Worm (Caenorhabditis elegans) whole organism, mixed stage, embryonic: ENCODE results near the gene ptr-4.

Source experiments
- M03D4.4 ChIP-seq: sonication (generic microtip); optimal IDR thresholded peaks from 2 replicates; lab custom pipeline; 2017; ENCODE audit warnings: mild to moderate bottlenecking, missing genetic modification characterization, missing compliant biosample characterization
- ceh-39 ChIP-seq: fragments of 150-350 bp; optimal IDR thresholded peaks from 2 replicates; lab custom pipeline; 2014; ENCODE audit warnings: missing biosample characterization, missing genetic modification characterization
- ceh-43 ChIP-seq: fragments of 200-800 bp; sonication (Bioruptor generic); optimal IDR thresholded peaks from 2 replicates; lab custom pipeline; 2018; ENCODE audit warnings: mild to moderate bottlenecking, missing genetic modification characterization, moderate library complexity, missing compliant biosample characterization
- ceh-83 ChIP-seq: fragments of 200-800 bp; sonication (Bioruptor generic); optimal IDR thresholded peaks from 2 replicates; lab custom pipeline; 2018; ENCODE audit warnings: mild to moderate bottlenecking, missing genetic modification characterization, missing compliant biosample characterization
- ces-1 ChIP-seq: fragments of 150-350 bp; optimal IDR thresholded peaks from 2 replicates; lab custom pipeline; 2014; ENCODE audit warnings: missing biosample characterization, missing genetic modification reagents, missing genetic modification characterization
- drap-1 ChIP-seq: fragments of 200-800 bp; sonication (Bioruptor generic); optimal IDR thresholded peaks from 3 replicates; lab custom pipeline; 2018; ENCODE audit warnings: mild to moderate bottlenecking, missing genetic modification characterization, missing compliant biosample characterization
- elt-3 ChIP-seq: fragments of 150-350 bp; optimal IDR thresholded peaks from 2 replicates; lab custom pipeline; 2014; ENCODE audit warnings: missing biosample characterization, missing genetic modification characterization
- flh-1 ChIP-seq: fragments of 200-800 bp; sonication (Bioruptor generic); optimal IDR thresholded peaks from 2 replicates; lab custom pipeline; 2018; ENCODE audit warnings: mild to moderate bottlenecking, missing genetic modification characterization, moderate library complexity, missing compliant biosample characterization
- hlh-1 ChIP-seq: fragments of 150-350 bp; optimal IDR thresholded peaks from 2 replicates; lab custom pipeline; 2014; ENCODE audit warnings: missing biosample characterization, missing genetic modification reagents, missing genetic modification characterization
- lsy-2 ChIP-seq: fragments of 150-350 bp; optimal IDR thresholded peaks from 2 replicates; lab custom pipeline; 2014; ENCODE audit warnings: missing biosample characterization, missing genetic modification characterization
- mab-5 ChIP-seq: fragments of 150-350 bp; optimal IDR thresholded peaks from 2 replicates; lab custom pipeline; 2014; ENCODE audit warnings: missing biosample characterization, missing genetic modification characterization
- mep-1 ChIP-seq: fragments of 150-350 bp; optimal IDR thresholded peaks from 2 replicates; lab custom pipeline; 2017; ENCODE audit warnings: missing biosample characterization, missing genetic modification reagents, missing genetic modification characterization, inconsistent platforms
- mls-2 ChIP-seq: sonication (generic microtip); optimal IDR thresholded peaks from 2 replicates; lab custom pipeline; 2016; ENCODE audit warnings: mild to moderate bottlenecking, missing genetic modification characterization, moderate library complexity, missing compliant biosample characterization
- nhr-28 ChIP-seq: fragments of 150-350 bp; optimal IDR thresholded peaks from 2 replicates; lab custom pipeline; 2014; ENCODE audit warnings: missing biosample characterization, missing genetic modification characterization
- nhr-76 ChIP-seq: sonication (generic microtip); optimal IDR thresholded peaks from 2 replicates; lab custom pipeline; 2017; ENCODE audit warnings: missing biosample characterization, missing genetic modification characterization
- pha-4 ChIP-seq: fragments of 150-350 bp; optimal IDR thresholded peaks from 2 replicates; lab custom pipeline; 2018; ENCODE audit warnings: missing biosample characterization, missing genetic modification reagents, missing genetic modification characterization
- sem-2 ChIP-seq: fragments of 200-800 bp; sonication (Bioruptor generic); optimal IDR thresholded peaks from 2 replicates; lab custom pipeline; 2018; ENCODE audit warnings: mild to moderate bottlenecking, missing genetic modification characterization, missing compliant biosample characterization
- snpc-4 ChIP-seq: fragments of 150-350 bp; optimal IDR thresholded peaks from 2 replicates; lab custom pipeline; 2014; ENCODE audit warnings: missing biosample characterization, missing genetic modification characterization
- sptf-1 ChIP-seq: sonication (generic microtip); optimal IDR thresholded peaks from 2 replicates; lab custom pipeline; 2017; ENCODE audit warnings: mild to moderate bottlenecking, missing genetic modification characterization, moderate library complexity, missing compliant biosample characterization
- tbx-8 ChIP-seq: fragments of 200-800 bp; sonication (Bioruptor generic); optimal IDR thresholded peaks from 2 replicates; lab custom pipeline; 2018; ENCODE audit warnings: mild to moderate bottlenecking, missing genetic modification characterization, moderate library complexity, missing compliant biosample characterization
- unc-120 ChIP-seq: sonication (generic microtip); optimal IDR thresholded peaks from 2 replicates; lab custom pipeline; 2017; ENCODE audit warnings: missing genetic modification characterization, missing compliant biosample characterization; ENCODE audit not compliant: poor library complexity, severe bottlenecking
- unc-39 ChIP-seq: fragments of 150-350 bp; optimal IDR thresholded peaks from 2 replicates; lab custom pipeline; 2014; ENCODE audit warnings: missing biosample characterization, missing genetic modification characterization
- unc-62 ChIP-seq: fragments of 150-350 bp; optimal IDR thresholded peaks from 2 replicates; lab custom pipeline; 2014; ENCODE audit warnings: missing biosample characterization, missing genetic modification reagents, missing genetic modification characterization
- zip-8 ChIP-seq: fragments of 150-350 bp; optimal IDR thresholded peaks from 2 replicates; lab custom pipeline; 2014; ENCODE audit warnings: missing biosample characterization, missing genetic modification characterization
- ztf-11 ChIP-seq: fragments of 150-350 bp; optimal IDR thresholded peaks from 2 replicates; lab custom pipeline; 2014; ENCODE audit warnings: missing biosample characterization, missing genetic modification characterization

Gene ptr-4

DNA sequence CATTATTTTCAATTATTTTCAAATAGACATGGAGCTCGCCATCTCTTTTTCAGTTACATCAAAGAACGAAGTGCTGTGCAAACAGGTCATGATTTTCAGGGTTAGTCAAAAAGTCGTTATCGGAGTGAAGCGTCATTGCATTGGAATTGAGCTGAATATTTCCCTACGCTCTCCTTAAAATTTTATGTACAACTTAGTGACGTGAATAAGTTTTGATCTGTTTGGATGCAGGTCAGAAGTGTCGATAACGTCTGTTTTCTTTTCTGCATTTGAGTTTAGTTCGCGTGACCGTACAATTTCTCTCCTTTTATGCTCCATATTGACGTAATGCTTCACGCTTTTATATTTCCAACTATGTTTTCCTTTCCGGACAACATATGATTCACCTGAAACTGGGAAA, 40.8 kb downstream of the ptr-4 start:
- no peak for TF ChIP-seq flh-1 (GFP tag; lab: Kevin White, UChicago)
- no peak for TF ChIP-seq snpc-4 (tag; lab: Kevin White, UChicago)
- no peak for TF ChIP-seq ceh-43 (GFP tag; lab: Kevin White, UChicago)
- no peak for TF ChIP-seq unc-39 (tag; lab: Kevin White, UChicago)
- no peak for TF ChIP-seq mab-5

DNA sequence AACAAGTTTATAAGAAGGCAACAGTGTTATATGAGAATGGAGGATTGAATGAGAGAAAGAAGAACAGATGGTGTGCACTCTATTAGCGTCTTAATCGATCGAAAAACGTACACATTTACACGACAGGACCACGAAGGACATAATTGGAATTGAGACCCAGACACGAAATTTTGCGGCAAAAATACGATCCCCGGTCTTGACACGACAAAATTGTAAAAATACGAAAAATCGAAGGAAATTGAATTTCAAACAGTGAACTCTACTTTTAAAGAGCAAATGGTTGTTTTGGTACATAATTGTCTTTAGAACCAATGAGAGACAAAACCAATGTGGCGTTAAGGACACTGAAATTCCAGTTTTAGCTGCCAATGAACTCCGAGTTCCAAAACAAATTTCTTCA, 43.3 kb downstream of the ptr-4 start, which contains the start of gene lelo-3:
lelo-3 (minus strand) TSS at position 101 of the 400 bp plus-strand sequence.
- TF ChIP-seq ceh-39 (no peak), ces-1 (peak; percentile 55)
- TF ChIP-seq, all 35 proteins: peak for 1

DNA sequence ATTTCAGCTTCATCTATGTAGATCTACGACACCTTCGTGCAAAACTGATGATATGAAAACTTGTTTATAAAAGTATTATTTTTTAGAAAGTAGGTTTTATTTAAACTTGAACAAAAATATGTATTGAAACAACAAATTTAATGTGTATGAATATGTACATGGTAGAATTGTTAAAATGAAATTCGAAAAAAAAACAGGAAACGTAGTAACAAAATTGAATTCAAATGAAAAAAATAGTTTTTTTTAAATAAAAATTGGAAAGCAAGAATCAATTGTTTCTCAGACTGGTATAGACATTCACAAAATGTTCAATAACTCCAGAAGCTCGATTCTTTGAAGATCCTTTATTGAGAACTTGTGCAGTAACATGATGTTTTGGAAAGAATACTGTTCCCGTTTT, 45.0 kb downstream of the ptr-4 start:
- TF ChIP-seq nhr-28 (tag; lab: Kevin White, UChicago): no peak
- no peak for TF ChIP-seq unc-62
- TF ChIP-seq unc-39 (tag; lab: Kevin White, UChicago): no peak
- no peak for TF ChIP-seq mab-5
- TF ChIP-seq ztf-11: no peak
- no peak for TF ChIP-seq lsy-2 (tag; lab: Kevin White, UChicago)
- TF ChIP-seq snpc-4 (tag; lab: Kevin White, UChicago): no peak
- TF ChIP-seq mls-2: no peak
- TF ChIP-seq nhr-76 (tag; lab: Kevin White, UChicago): no peak

ce11 chrX:6019886-6020469, 45.8 kb downstream of the ptr-4 start, which contains the start of gene C09B8.4:
C09B8.4 (minus strand) TSS chrX:6019936.
- TF ChIP-seq tbx-8: no peak
- TF ChIP-seq hlh-1 (tag; lab: Kevin White, UChicago): peak; percentile 50

ce11 chrX:6015096-6015495, 50.7 kb downstream of the ptr-4 start, which contains the start of gene C09B8.8:
C09B8.8 (plus strand) TSS chrX:6015492.
- TF ChIP-seq sem-2 (GFP tag; lab: Kevin White, UChicago): no peak
- TF ChIP-seq pha-4: no peak
- no peak for TF ChIP-seq tbx-8
- no peak for TF ChIP-seq ceh-43 (GFP tag; lab: Kevin White, UChicago)
- TF ChIP-seq mep-1 (tag; lab: Kevin White, UChicago): no peak
- TF ChIP-seq elt-3: no peak
- no peak for TF ChIP-seq unc-62
- no peak for TF ChIP-seq ztf-11
- no peak for TF ChIP-seq drap-1 (GFP tag; lab: Kevin White, UChicago)
- no peak for TF ChIP-seq ceh-83 (GFP tag; lab: Kevin White, UChicago)
- TF ChIP-seq M03D4.4: no peak
- TF ChIP-seq mab-5: no peak
- TF ChIP-seq ces-1: no peak
- no peak for TF ChIP-seq sptf-1 (tag; lab: Kevin White, UChicago)
- TF ChIP-seq lsy-2 (tag; lab: Kevin White, UChicago): no peak
- no peak for TF ChIP-seq zip-8 (tag; lab: Kevin White, UChicago)
- TF ChIP-seq unc-120 (tag; lab: Kevin White, UChicago): no peak
